Fruit fly (Drosophila melanogaster): ENCODE data around the gene CG14074.

The CG14074 gene

DNA sequence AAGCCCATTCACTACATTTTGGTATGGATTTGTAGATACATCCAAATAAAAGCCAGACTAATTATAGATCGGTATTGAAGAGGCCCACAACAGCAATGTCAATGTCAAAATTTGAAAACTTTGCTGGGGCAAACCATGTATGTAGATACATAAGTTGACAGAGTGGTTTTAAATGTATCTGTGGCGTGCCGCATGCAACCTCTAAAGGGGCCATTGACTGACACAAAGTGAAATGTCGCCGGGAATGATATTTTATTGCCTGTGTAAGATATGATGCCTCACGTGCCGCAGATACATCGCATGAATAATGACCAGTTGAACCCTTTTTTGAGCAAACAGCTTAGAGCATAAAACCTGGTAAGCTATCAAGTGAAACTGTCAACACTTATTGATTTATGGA lies 33.3 kb upstream of the CG14074 start (continued):
- TF ChIP-seq sug (tag; optimal IDR thresholded peaks at IDR 0.05) (peak; percentile 1), HLHmδ (GFP tag; optimal IDR thresholded peaks at IDR 0.05) (peak; percentile 41), CG6813 (GFP tag; optimal IDR thresholded peaks at IDR 0.05) (peak; percentile 39), CG2199 (GFP tag; IDR thresholded peaks at IDR 0.05) (peak; percentile 55; the same call in 2 of the 3 replicates), Chrac-16 (GFP tag; optimal IDR thresholded peaks at IDR 0.05) (no peak), Bdp1 (GFP tag; optimal IDR thresholded peaks at IDR 0.05) (no peak), Kr (GFP tag; optimal IDR thresholded peaks at IDR 0.05) (peak; percentile 35), pho (GFP tag; optimal IDR thresholded peaks at IDR 0.05) (no peak), sd (tag; optimal IDR thresholded peaks at IDR 0.05) (peak; percentile 18), lola (GFP tag; optimal IDR thresholded peaks at IDR 0.05) (peak in 1 of 3 experiments; percentile 22), oc (tag; optimal IDR thresholded peaks at IDR 0.05) (peak; percentile 33)

DNA sequence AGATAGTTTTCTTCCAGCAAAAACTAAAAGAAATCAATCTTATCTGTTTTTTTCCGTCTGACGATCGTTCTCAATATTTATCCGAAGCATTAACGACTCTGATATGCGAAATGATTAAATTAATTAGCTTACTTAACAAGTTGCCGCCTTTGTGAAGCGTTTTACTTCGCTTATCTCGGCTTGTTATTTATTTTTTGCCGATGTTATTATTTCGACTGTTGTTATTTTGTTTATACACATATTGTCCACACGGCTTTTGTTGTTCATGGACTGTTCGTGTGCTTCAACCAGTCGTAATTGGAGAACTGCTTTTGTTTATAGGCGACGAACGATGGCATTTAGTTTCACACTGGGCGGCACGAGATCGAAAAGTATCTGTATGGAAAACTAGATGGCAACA lies 32.8 kb upstream of the CG14074 start:
- peak; percentile 52; the same call in 1 of the 2 replicates for TF ChIP-seq CG14014 (GFP tag; IDR thresholded peaks at IDR 0.05)
- TF ChIP-seq CG14710 (tag; optimal IDR thresholded peaks at IDR 0.05) = no peak
- 0 out of 2 replicates have a peak, but pooled peaks have one; percentile 10 for TF ChIP-seq Xrp1 (GFP tag; IDR thresholded peaks at IDR 0.05)
- peak; percentile 32 for TF ChIP-seq CG12659 (GFP tag; optimal IDR thresholded peaks at IDR 0.05)
- TF ChIP-seq Lhr (GFP tag; optimal IDR thresholded peaks at IDR 0.05) = no peak
- TF ChIP-seq pum (GFP tag; optimal IDR thresholded peaks at IDR 0.05) = no peak
- peak; percentile 18 for TF ChIP-seq CG2678 (tag; optimal IDR thresholded peaks at IDR 0.05)
- TF ChIP-seq CG17568 (GFP tag; optimal IDR thresholded peaks at IDR 0.05) = peak; percentile 35
- peak; percentile 12 for TF ChIP-seq lbe (GFP tag; optimal IDR thresholded peaks at IDR 0.05)
- TF ChIP-seq stc (GFP tag; IDR thresholded peaks at IDR 0.05) = no peak
- no peak for TF ChIP-seq CG15073 (GFP tag; optimal IDR thresholded peaks at IDR 0.05)
- peak; percentile 43 for TF ChIP-seq fd3F (GFP tag; optimal IDR thresholded peaks at IDR 0.05)
- no peak for TF ChIP-seq gce (GFP tag; IDR thresholded peaks at IDR 0.05)
- no peak for TF ChIP-seq CG1792 (GFP tag; optimal IDR thresholded peaks at IDR 0.05)
- TF ChIP-seq NfI (GFP tag; optimal IDR thresholded peaks at IDR 0.05) = no peak
- TF ChIP-seq Deaf1 (tag; optimal IDR thresholded peaks at IDR 0.05) = peak; percentile 14
- TF ChIP-seq chn (GFP tag; optimal IDR thresholded peaks at IDR 0.05) = no peak
- peak; percentile 67 for TF ChIP-seq CG7987 (GFP tag; optimal IDR thresholded peaks at IDR 0.05)
- TF ChIP-seq en (GFP tag; optimal IDR thresholded peaks at IDR 0.05) = no peak
- peak; percentile 58 for TF ChIP-seq CG6813 (GFP tag; optimal IDR thresholded peaks at IDR 0.05)
- TF ChIP-seq usp (GFP tag; optimal IDR thresholded peaks at IDR 0.05) = no peak
- TF ChIP-seq CG6272 (GFP tag; IDR thresholded peaks at IDR 0.05) = no peak
- TF ChIP-seq dati (GFP tag; IDR thresholded peaks at IDR 0.05) = no peak
- no peak for TF ChIP-seq CG13894 (tag; optimal IDR thresholded peaks at IDR 0.05)
- peak; percentile 31 for TF ChIP-seq bab2 (GFP tag; optimal IDR thresholded peaks at IDR 0.05)
- TF ChIP-seq PHDP (tag; optimal IDR thresholded peaks at IDR 0.05) = peak; percentile 53
- TF ChIP-seq crp (GFP tag; optimal IDR thresholded peaks at IDR 0.05) = no peak
- peak; percentile 3 for TF ChIP-seq CG17385 (GFP tag; optimal IDR thresholded peaks at IDR 0.05)
- no peak for TF ChIP-seq CG10431 (GFP tag; optimal IDR thresholded peaks at IDR 0.05)
- no peak for TF ChIP-seq CG8089 (GFP tag; optimal IDR thresholded peaks at IDR 0.05)
- no peak for TF ChIP-seq slp2 (GFP tag; optimal IDR thresholded peaks at IDR 0.05)
- no peak for TF ChIP-seq eve (GFP tag; optimal IDR thresholded peaks at IDR 0.05)
- peak; percentile 39 for TF ChIP-seq CG12071 (GFP tag; optimal IDR thresholded peaks at IDR 0.05)
- TF ChIP-seq BtbVII (GFP tag; optimal IDR thresholded peaks at IDR 0.05) = peak; percentile 41
- TF ChIP-seq CG10147 (GFP tag; optimal IDR thresholded peaks at IDR 0.05) = peak; percentile 20
- TF ChIP-seq Blimp-1 (GFP tag; optimal IDR thresholded peaks at IDR 0.05) = no peak
- no peak for TF ChIP-seq CG15479 (GFP tag; optimal IDR thresholded peaks at IDR 0.05)
- TF ChIP-seq pzg (GFP tag; optimal IDR thresholded peaks at IDR 0.05) = no peak
- peak; percentile 24 for TF ChIP-seq CG10209 (GFP tag; optimal IDR thresholded peaks at IDR 0.05)
